Worm (Caenorhabditis elegans): ENCODE measurements around the gene C42D4.19.

- TF ChIP-seq ceh-58 (GFP tag; IDR thresholded peaks at IDR 0.05) (no peak), tlf-1 (GFP tag; optimal IDR thresholded peaks at IDR 0.05) (no peak), lin-40 (tag; optimal IDR thresholded peaks at IDR 0.05) (no peak), nfya-1 (tag; optimal IDR thresholded peaks at IDR 0.05; ENCODE audit: borderline replicate concordance, insufficient read depth) (no peak), ztf-18 (tag; optimal IDR thresholded peaks at IDR 0.05) (no peak), snpc-4 (GFP tag; optimal IDR thresholded peaks at IDR 0.05) (no peak), snpc-4 (tag; optimal IDR thresholded peaks at IDR 0.05) (no peak), rec-8 (tag; optimal IDR thresholded peaks at IDR 0.05) (no peak), ceh-100 (GFP tag; IDR thresholded peaks at IDR 0.05) (no peak), gei-17 (GFP tag; optimal IDR thresholded peaks at IDR 0.05) (no peak), hrde-1 (tag; optimal IDR thresholded peaks at IDR 0.05; ENCODE audit: borderline replicate concordance) (no peak), unc-62 (GFP tag; optimal IDR thresholded peaks at IDR 0.05) (no peak), him-1 (tag; optimal IDR thresholded peaks at IDR 0.05) (no peak), lsl-1 (GFP tag; optimal IDR thresholded peaks at IDR 0.05) (no peak), sea-2 (GFP tag; IDR thresholded peaks at IDR 0.05) (no peak)
These were observed 40.8 kb downstream of the C42D4.19 start for ce11 chrIV:7216210-7216609.
